Worm (Caenorhabditis elegans) whole organism, midembryonic: ENCODE data around the gene C17H12.10.

Experiments used
- T22C8.4 ChIP-seq: fragments of 200-800 bp; sonication (Bioruptor generic); IDR thresholded peaks from 2 replicates; pipeline ENCODE4 v1.3.6; 2022; ENCODE audit warnings: missing genetic modification characterization, missing compliant biosample characterization
- cog-1 ChIP-seq: sonication (generic microtip); optimal IDR thresholded peaks from 2 replicates; lab custom pipeline; 2016; ENCODE audit warnings: missing genetic modification characterization, missing compliant biosample characterization
- flt-1 ChIP-seq: fragments of 200-800 bp; sonication (Bioruptor generic); IDR thresholded peaks from 2 replicates; pipeline ENCODE4 v1.3.6; 2022; ENCODE audit warnings: missing genetic modification characterization, missing compliant biosample characterization
- klf-2 ChIP-seq: fragments of 200-800 bp; sonication (Bioruptor generic); conservative IDR thresholded peaks from 2 replicates; pipeline ENCODE4 v1.3.6; 2022; ENCODE audit warnings: missing genetic modification reagents, missing genetic modification characterization, missing compliant biosample characterization
- med-1 ChIP-seq: sonication (generic microtip); optimal IDR thresholded peaks from 2 replicates; lab custom pipeline; 2017; ENCODE audit warnings: missing genetic modification characterization, mild to moderate bottlenecking, missing compliant biosample characterization, antibody characterized with exemption, missing genetic modification reagents; ENCODE audit not compliant: insufficient read depth
- ref-1 ChIP-seq: fragments of 200-800 bp; sonication (Bioruptor generic); conservative IDR thresholded peaks from 2 replicates; pipeline ENCODE4 v1.3.6; 2022; ENCODE audit warnings: missing genetic modification reagents, missing genetic modification characterization, missing compliant biosample characterization
- tab-1 ChIP-seq: fragments of 200-800 bp; sonication (Bioruptor generic); IDR thresholded peaks from 2 replicates; pipeline ENCODE4 v1.3.6; 2022; ENCODE audit warnings: missing genetic modification characterization, missing compliant biosample characterization
- ztf-23 ChIP-seq: fragments of 200-800 bp; sonication (Bioruptor generic); IDR thresholded peaks from 2 replicates; pipeline ENCODE4 v1.3.6; 2022; ENCODE audit warnings: missing genetic modification reagents, missing genetic modification characterization, missing compliant biosample characterization
- ztf-29 ChIP-seq: fragments of 200-800 bp; sonication (Bioruptor generic); IDR thresholded peaks from 2 replicates; pipeline ENCODE4 v1.3.6; 2022; ENCODE audit warnings: missing genetic modification reagents, missing genetic modification characterization, missing compliant biosample characterization

The C17H12.10 gene

ce11 chrIV:6790438-6791124, 16.0 kb upstream of the C17H12.10 start, which contains the start of the genes C17H12.2 and vha-8:
Gene C17H12.2 (minus strand): TSS chrIV:6790488.
Gene vha-8 (plus strand): TSS chrIV:6791074.
- no peak for TF ChIP-seq ref-1 (GFP tag; lab: Robert Waterston, UW)
- TF ChIP-seq cog-1 (tag; lab: Kevin White, UChicago) = peak; percentile 84

- no peak for TF ChIP-seq med-1 (GFP tag; lab: Kevin White, UChicago)
- no peak for TF ChIP-seq cog-1 (tag; lab: Kevin White, UChicago)
- TF ChIP-seq ztf-29 = no peak
- TF ChIP-seq ref-1 (GFP tag; lab: Robert Waterston, UW) = no peak
Observed at ce11 chrIV:6792380-6793309, 14.0 kb upstream of the C17H12.10 start.

ce11 chrIV:6793310-6793966, 13.2 kb upstream of the C17H12.10 start:
- no peak for TF ChIP-seq klf-2 (GFP tag; lab: Robert Waterston, UW)
- TF ChIP-seq ref-1 (GFP tag; lab: Robert Waterston, UW) = no peak
- TF ChIP-seq cog-1 (tag; lab: Kevin White, UChicago) = no peak
- no peak for TF ChIP-seq T22C8.4 (GFP tag; lab: Robert Waterston, UW)
- TF ChIP-seq flt-1 (GFP tag; lab: Robert Waterston, UW) = no peak
- TF ChIP-seq tab-1 (GFP tag; lab: Robert Waterston, UW) = no peak
- no peak for TF ChIP-seq med-1 (GFP tag; lab: Kevin White, UChicago)
- no peak for TF ChIP-seq ztf-29
- no peak for TF ChIP-seq ztf-23

ce11 chrIV:6795529-6795928, 11.1 kb upstream of the C17H12.10 start, which contains the start of the genes C17H12.3 and C17H12.12:
Gene C17H12.3 (minus strand): TSS chrIV:6795629.
Gene C17H12.12 (plus strand): TSS chrIV:6795924.
- TF ChIP-seq tab-1 (GFP tag; lab: Robert Waterston, UW) (no peak), med-1 (GFP tag; lab: Kevin White, UChicago) (no peak), T22C8.4 (GFP tag; lab: Robert Waterston, UW) (no peak), ref-1 (GFP tag; lab: Robert Waterston, UW) (no peak), ztf-29 (no peak), klf-2 (GFP tag; lab: Robert Waterston, UW) (no peak), cog-1 (tag; lab: Kevin White, UChicago) (no peak), ztf-23 (no peak), flt-1 (GFP tag; lab: Robert Waterston, UW) (no peak)

- no peak for TF ChIP-seq ztf-23
- no peak for TF ChIP-seq cog-1 (tag; lab: Kevin White, UChicago)
- no peak for TF ChIP-seq T22C8.4 (GFP tag; lab: Robert Waterston, UW)
- TF ChIP-seq med-1 (GFP tag; lab: Kevin White, UChicago) = no peak
- TF ChIP-seq tab-1 (GFP tag; lab: Robert Waterston, UW) = no peak
- TF ChIP-seq ztf-29 = no peak
- no peak for TF ChIP-seq flt-1 (GFP tag; lab: Robert Waterston, UW)
- TF ChIP-seq ref-1 (GFP tag; lab: Robert Waterston, UW) = no peak
- TF ChIP-seq klf-2 (GFP tag; lab: Robert Waterston, UW) = no peak
Observed at ce11 chrIV:6802132-6802531, 4.5 kb upstream of the C17H12.10 start, which contains the start of the genes cest-4 and C17H12.11. Gene cest-4 (minus strand): TSS chrIV:6802337. Gene C17H12.11 (plus strand): TSS chrIV:6802387.

ce11 chrIV:6803294-6803693, 3.3 kb upstream of the C17H12.10 start:
- TF ChIP-seq flt-1 (GFP tag; lab: Robert Waterston, UW) (no peak), T22C8.4 (GFP tag; lab: Robert Waterston, UW) (no peak), tab-1 (GFP tag; lab: Robert Waterston, UW) (no peak), ref-1 (GFP tag; lab: Robert Waterston, UW) (no peak), ztf-23 (no peak), ztf-29 (no peak), cog-1 (tag; lab: Kevin White, UChicago) (no peak), klf-2 (GFP tag; lab: Robert Waterston, UW) (no peak), med-1 (GFP tag; lab: Kevin White, UChicago) (no peak)

DNA sequence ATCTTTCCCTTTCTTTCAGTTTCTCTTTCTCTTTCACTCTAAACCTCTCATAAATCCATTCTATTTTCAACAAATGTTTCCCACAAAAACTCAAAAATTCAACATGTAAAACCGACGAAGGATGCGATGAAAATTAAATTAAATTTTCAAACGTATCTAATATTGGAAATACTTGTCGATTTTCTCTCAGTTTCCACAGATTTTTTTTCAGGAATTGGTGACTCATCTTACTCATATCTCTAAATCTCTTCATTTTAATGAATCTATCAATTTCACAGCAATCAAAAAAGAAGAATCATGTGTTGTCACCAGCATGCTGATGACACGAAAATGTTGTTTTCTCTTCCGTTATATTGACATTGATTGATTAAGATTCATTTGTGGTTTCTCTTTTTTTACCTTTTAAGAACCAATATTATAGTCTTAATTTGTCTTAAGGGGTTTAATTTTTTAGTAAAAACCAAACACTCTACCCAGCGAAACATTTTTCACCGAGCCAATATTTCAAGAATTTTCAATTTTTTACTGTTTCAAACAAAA, 2.7 kb upstream of the C17H12.10 start:
- TF ChIP-seq med-1 (GFP tag; lab: Kevin White, UChicago) (no peak), tab-1 (GFP tag; lab: Robert Waterston, UW) (no peak), ref-1 (GFP tag; lab: Robert Waterston, UW) (no peak), cog-1 (tag; lab: Kevin White, UChicago) (no peak)

- TF ChIP-seq med-1 (GFP tag; lab: Kevin White, UChicago) = no peak
- TF ChIP-seq tab-1 (GFP tag; lab: Robert Waterston, UW) = no peak
- no peak for TF ChIP-seq ztf-23
- TF ChIP-seq cog-1 (tag; lab: Kevin White, UChicago) = no peak
- no peak for TF ChIP-seq ztf-29
- TF ChIP-seq T22C8.4 (GFP tag; lab: Robert Waterston, UW) = no peak
- TF ChIP-seq flt-1 (GFP tag; lab: Robert Waterston, UW) = no peak
- no peak for TF ChIP-seq klf-2 (GFP tag; lab: Robert Waterston, UW)
- no peak for TF ChIP-seq ref-1 (GFP tag; lab: Robert Waterston, UW)
Observed at ce11 chrIV:6804815-6805214, 1.8 kb upstream of the C17H12.10 start, which contains the start of gene C17H12.37. Gene C17H12.37 (plus strand): TSS chrIV:6805115.
